Fruit fly (Drosophila melanogaster) whole organism: ENCODE measurements around the gene CG14237.
A peak's percentile ranks its signal among the peaks of the same experiment; 100 is the strongest.

ENCODE experiments used
- CG8478 ChIP-seq: fragments of >200 bp; optimal IDR thresholded peaks from 2 replicates; lab custom pipeline; 2018; ENCODE audit warnings: inconsistent platforms
- Dll ChIP-seq: fragments of >200 bp; optimal IDR thresholded peaks from 2 replicates; lab custom pipeline; 2017
- EcR ChIP-seq, 2 experiments: fragments of >200 bp; optimal IDR thresholded peaks; 2 replicates each; lab custom pipeline; 2017; ENCODE audit warnings: missing biosample characterization in 2 of 2, missing genetic modification characterization in 2 of 2, missing genetic modification reagents in 2 of 2
- pan ChIP-seq: fragments of >200 bp; optimal IDR thresholded peaks from 2 replicates; lab custom pipeline; 2017
- psq ChIP-seq: fragments of >200 bp; optimal IDR thresholded peaks from 2 replicates; lab custom pipeline; 2017
- usp ChIP-seq: fragments of >200 bp; optimal IDR thresholded peaks from 2 replicates; lab custom pipeline; 2017; ENCODE audit warnings: missing biosample characterization, missing genetic modification characterization, mixed read lengths

CG14237 gene

DNA sequence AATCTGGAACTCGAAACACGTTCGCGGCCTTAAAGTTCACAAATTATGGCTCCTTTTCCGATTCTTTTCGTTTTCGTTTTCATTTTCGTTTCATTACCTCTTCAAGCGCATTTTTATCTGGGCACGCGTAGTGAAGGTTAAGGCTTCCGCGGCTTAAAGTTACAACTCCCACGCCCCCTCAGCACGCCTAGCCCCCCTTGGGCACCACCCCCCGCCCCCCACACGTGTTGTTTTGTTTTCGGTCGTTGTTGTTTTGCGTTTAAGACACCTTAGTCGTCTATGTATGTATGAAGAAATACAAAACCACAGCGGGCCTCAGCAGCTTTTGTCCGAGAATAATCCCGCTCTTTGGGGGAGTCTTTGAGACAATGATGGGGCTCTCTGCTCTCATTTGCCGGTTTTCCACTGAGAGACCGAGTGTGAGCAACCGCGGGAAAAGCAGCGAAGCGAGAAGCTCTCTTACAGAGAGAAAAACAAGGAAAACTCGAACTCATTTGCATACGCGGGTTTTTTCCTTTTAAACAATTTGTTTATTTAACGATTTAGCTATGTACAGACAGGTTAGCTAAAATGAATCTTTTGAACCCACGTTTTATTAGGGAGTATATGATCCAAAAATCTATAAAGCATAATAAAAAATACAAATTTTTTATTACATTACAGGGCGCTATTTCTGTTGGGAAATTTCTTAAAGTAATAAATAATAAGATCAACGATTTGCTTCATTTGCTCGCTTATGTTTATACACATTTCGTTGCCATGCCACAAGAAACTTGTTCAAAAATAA is 5.7 kb downstream of the CG14237 start:
- TF ChIP-seq CG8478 (no peak), EcR (GFP tag; optimal IDR thresholded peaks at IDR 0.05; lab: Kevin White, UChicago) (no peak), pan (lab: Kevin White, UChicago) (no peak), Dll (lab: Kevin White, UChicago) (peak; percentile 15), psq (lab: Kevin White, UChicago) (no peak)

DNA sequence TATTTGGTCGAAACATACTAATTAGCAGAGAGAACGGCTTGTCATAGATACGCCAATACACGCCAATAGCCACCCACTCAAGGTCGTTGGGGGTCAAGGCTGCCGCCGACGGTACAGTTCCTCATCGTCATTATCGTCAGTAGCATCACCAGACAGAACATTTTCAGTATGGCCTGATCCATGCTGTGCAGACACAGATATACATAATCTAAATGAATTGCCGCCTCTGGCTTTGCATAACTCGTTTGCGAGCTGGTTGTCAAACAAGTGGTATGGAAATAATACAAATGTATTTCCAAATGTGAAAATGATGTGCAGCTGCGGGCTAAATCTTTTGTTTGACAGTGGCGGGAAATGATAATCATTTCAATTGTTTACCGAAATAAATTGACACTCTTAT is 6.5 kb downstream of the CG14237 start:
- TF ChIP-seq CG8478 = no peak
- no peak for TF ChIP-seq EcR (GFP tag; optimal IDR thresholded peaks at IDR 0.05; lab: Kevin White, UChicago)
- no peak for TF ChIP-seq usp (GFP tag; lab: Kevin White, UChicago)
- no peak for TF ChIP-seq Dll (lab: Kevin White, UChicago)
- no peak for TF ChIP-seq pan (lab: Kevin White, UChicago)
- TF ChIP-seq psq (lab: Kevin White, UChicago) = no peak

DNA sequence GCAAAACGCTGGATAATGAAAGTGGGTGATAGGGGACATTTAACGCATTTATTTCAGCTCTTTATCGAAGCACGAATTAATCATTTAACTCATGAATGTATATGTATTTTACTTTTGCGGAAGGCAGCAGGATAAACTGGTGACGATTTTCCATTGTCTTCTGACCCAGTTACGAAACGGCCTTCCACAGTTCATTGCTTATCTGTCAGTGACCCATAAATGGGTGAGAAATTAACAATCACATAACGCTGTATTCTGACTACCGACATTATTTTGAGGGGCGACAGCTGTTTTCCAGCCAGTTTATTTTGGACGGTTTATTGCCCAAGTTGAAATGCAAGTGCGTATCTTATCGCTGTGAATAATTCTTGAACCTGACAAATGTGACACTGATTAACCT is 6.9 kb downstream of the CG14237 start:
- TF ChIP-seq Dll (lab: Kevin White, UChicago) = no peak
- no peak for TF ChIP-seq pan (lab: Kevin White, UChicago)
- no peak for TF ChIP-seq usp (GFP tag; lab: Kevin White, UChicago)
- TF ChIP-seq psq (lab: Kevin White, UChicago) = no peak
- TF ChIP-seq EcR (GFP tag; optimal IDR thresholded peaks at IDR 0.05; lab: Kevin White, UChicago) = no peak
- no peak for TF ChIP-seq CG8478

DNA sequence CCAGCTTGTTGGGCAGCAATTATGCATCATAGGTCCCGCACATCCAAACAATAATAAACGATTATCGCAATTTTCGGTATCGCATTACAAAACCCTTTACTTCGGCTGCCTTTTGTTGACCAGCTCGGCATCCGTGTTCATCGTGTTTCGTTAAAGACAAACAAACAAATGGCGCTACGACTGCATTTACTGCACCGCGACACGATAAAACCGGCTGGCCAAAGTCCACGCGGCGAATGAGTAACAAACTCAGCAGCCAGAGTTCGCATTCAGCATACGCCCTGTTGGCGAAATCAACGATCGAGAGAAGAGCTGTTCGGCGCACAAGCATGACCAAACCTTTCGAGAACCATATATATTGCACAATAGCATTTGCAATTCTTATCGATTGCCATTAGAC is 7.7 kb downstream of the CG14237 start:
- TF ChIP-seq CG8478 = no peak
- TF ChIP-seq Dll (lab: Kevin White, UChicago) = no peak
- TF ChIP-seq pan (lab: Kevin White, UChicago) = no peak
- no peak for TF ChIP-seq usp (GFP tag; lab: Kevin White, UChicago)
- TF ChIP-seq psq (lab: Kevin White, UChicago) = no peak
- no peak for TF ChIP-seq EcR (GFP tag; optimal IDR thresholded peaks at IDR 0.05; lab: Kevin White, UChicago)

DNA sequence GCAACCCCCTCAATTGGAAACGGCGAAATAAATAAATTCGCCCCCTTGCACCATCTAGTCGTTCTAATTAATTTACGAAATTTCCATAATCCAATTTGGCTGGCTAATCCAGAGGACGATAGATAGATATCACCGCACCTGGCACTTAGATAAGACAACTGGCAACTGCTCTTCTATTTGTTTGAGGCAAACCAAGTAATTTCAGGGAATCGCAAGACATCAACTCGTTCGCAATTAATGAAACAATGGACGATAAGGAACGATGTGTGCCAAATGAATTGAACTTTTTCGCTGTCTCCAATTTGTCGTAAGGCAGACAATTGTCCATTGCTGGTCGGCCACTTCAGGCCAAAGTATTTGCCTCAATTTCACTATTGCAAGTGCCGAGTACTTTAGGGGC is 8.4 kb downstream of the CG14237 start:
- TF ChIP-seq CG8478 (no peak), usp (GFP tag; lab: Kevin White, UChicago) (no peak), Dll (lab: Kevin White, UChicago) (no peak), psq (lab: Kevin White, UChicago) (no peak), pan (lab: Kevin White, UChicago) (no peak), EcR (GFP tag; optimal IDR thresholded peaks at IDR 0.05; lab: Kevin White, UChicago) (no peak)

DNA sequence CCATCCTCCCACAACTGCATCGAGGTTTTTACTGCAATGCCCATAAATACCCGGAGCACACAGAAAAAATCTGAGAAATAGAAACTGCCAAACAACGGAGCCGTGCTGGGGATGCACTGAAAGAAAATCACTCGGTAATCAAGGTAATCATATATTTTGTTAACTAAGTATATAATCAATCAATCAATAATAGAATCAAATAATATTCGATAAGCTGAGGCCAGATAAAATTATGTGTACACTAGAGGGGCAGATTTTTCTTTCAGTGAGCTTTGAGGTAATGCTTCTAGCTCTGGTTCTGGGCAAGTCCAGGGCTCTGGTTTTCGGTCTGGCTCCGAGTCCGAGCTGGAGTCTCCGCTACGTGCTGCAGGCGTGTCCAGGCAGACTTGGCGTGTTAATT is 21.4 kb downstream of the CG14237 start:
- no peak for TF ChIP-seq Dll (lab: Kevin White, UChicago)
- no peak for TF ChIP-seq pan (lab: Kevin White, UChicago)
- TF ChIP-seq usp (GFP tag; lab: Kevin White, UChicago) = no peak
- TF ChIP-seq psq (lab: Kevin White, UChicago) = no peak
- no peak for TF ChIP-seq EcR (GFP tag; optimal IDR thresholded peaks at IDR 0.05; lab: Kevin White, UChicago)
- no peak for TF ChIP-seq CG8478

DNA sequence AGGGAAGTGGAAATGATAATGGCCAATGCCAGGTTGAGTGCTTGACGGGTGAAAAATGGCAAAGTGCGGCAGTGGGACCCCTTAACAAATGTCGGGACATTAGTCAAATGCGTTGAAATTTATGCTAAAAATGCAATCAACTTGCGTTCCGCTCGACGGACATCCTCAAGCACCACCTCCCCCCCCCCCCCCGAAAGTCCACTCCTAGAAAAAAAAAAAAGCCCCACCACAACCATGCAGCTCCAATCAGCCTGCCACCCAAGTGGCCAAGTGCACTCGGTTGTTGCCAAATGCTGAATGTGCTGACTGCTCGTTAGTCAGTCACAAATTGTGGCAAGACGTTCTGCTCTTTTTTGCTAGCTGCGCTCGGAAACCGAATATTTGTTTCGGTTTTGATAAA is 22.0 kb downstream of the CG14237 start:
- TF ChIP-seq CG8478 (no peak), usp (GFP tag; lab: Kevin White, UChicago) (no peak), psq (lab: Kevin White, UChicago) (no peak), EcR (GFP tag; optimal IDR thresholded peaks at IDR 0.05; lab: Kevin White, UChicago) (no peak), pan (lab: Kevin White, UChicago) (no peak), Dll (lab: Kevin White, UChicago) (no peak)

DNA sequence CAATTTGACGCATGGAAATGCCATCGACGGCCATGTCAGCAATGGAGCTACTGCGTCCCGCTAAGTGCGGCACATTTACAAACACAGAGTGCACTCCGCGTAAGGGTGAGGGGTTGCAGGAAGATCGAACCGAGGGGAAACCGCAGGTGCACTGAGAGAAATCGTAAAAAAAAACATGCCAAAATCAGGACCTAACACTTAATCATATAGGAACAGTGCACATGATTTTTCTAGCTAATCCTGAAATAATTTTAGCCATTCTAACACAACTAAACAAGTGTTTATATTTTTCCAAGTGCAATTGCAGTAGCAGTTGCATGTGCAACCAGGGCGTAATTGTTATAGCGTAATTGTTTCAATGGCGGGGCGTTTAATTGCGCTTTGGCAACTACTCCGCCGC is 22.5 kb downstream of the CG14237 start:
- no peak for TF ChIP-seq CG8478
- TF ChIP-seq pan (lab: Kevin White, UChicago) = no peak
- TF ChIP-seq psq (lab: Kevin White, UChicago) = no peak
- TF ChIP-seq Dll (lab: Kevin White, UChicago) = no peak
- TF ChIP-seq usp (GFP tag; lab: Kevin White, UChicago) = no peak
- TF ChIP-seq EcR (GFP tag; optimal IDR thresholded peaks at IDR 0.05; lab: Kevin White, UChicago) = no peak

DNA sequence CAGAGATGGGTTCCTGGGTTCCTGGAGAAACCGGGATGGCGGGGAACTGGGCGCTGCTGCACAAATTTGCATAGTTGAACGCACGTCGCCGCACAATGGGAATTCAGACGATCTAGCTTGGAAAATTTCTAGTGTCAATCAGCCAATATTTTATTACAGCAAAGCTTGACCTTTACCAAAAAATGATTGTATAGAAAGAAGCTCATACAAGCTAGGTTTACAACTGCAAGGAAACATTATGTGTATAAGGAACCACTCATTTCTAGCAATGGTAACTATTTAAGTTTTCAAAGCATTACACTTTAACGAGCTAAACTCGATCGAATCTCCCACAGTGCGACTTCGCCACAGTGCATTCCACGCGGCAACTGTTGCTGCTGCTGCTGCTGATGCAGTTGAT is 23.7 kb downstream of the CG14237 start:
- no peak for TF ChIP-seq pan (lab: Kevin White, UChicago)
- TF ChIP-seq usp (GFP tag; lab: Kevin White, UChicago) = no peak
- TF ChIP-seq Dll (lab: Kevin White, UChicago) = no peak
- TF ChIP-seq psq (lab: Kevin White, UChicago) = no peak
- TF ChIP-seq EcR (GFP tag; optimal IDR thresholded peaks at IDR 0.05; lab: Kevin White, UChicago) = no peak
- TF ChIP-seq CG8478 = no peak

DNA sequence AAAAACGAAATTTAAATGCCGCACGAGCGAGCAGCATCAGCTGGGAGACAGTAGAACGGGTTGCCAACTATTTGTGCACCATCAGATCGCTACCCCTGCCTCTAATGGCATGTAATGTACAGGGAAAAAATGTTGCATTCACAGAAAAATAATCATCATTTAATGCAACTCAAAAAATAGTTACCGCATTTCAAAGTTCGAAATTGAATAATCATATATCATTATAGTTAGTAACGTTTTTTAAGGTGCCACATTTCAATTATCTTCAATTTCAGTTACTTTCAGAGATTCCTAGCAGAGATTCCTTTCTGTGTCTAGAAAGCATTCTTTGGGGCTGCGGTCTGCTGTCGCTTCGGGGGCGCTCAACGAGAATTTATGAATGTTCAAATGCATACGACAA is 24.6 kb downstream of the CG14237 start:
- no peak for TF ChIP-seq psq (lab: Kevin White, UChicago)
- no peak for TF ChIP-seq pan (lab: Kevin White, UChicago)
- no peak for TF ChIP-seq Dll (lab: Kevin White, UChicago)
- TF ChIP-seq CG8478 = no peak
- no peak for TF ChIP-seq usp (GFP tag; lab: Kevin White, UChicago)
- no peak for TF ChIP-seq EcR (GFP tag; optimal IDR thresholded peaks at IDR 0.05; lab: Kevin White, UChicago)

DNA sequence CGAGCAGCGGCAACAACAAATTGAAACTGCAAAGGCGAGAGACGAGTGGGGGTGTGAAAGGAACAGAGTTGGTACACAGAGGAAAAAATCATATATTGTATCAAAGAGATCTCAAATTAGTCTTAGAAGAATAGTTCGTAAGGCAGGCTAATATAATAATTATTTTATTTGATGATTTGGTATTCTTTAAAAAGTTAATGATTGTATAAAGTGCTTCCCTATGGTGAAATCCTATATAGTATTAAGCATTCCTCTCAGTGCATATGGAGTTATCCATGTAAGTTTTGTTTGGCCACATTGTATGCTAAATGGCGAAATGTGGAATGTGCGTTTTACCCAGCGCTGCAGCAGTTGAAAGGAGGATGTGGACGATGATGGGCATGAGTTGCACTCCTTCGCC is 27.0 kb downstream of the CG14237 start:
- no peak for TF ChIP-seq CG8478
- TF ChIP-seq EcR (GFP tag; optimal IDR thresholded peaks at IDR 0.05; lab: Kevin White, UChicago) = no peak
- no peak for TF ChIP-seq Dll (lab: Kevin White, UChicago)
- no peak for TF ChIP-seq pan (lab: Kevin White, UChicago)
- TF ChIP-seq psq (lab: Kevin White, UChicago) = no peak
- no peak for TF ChIP-seq usp (GFP tag; lab: Kevin White, UChicago)

DNA sequence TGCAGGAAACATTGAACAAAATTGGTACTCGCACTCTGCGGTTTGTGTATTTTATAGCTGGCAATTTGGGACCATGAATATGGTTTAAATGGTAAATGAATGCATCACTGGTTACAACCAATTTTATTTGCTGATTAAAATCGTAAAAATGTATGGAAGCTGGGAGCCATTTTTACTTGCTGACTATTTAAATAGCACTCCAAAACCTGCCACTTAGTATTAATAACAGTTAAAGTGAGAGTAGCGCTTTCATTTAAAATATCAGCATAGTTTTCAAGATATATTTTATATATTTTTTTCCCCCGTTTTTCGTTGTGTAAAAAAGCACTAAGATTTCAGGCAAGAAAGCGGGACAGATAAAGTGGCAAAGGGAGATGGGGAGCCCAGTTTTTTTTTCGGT is 27.8 kb downstream of the CG14237 start:
- TF ChIP-seq pan (lab: Kevin White, UChicago) (no peak), psq (lab: Kevin White, UChicago) (no peak), CG8478 (no peak), EcR (GFP tag; optimal IDR thresholded peaks at IDR 0.05; lab: Kevin White, UChicago) (no peak), usp (GFP tag; lab: Kevin White, UChicago) (no peak), Dll (lab: Kevin White, UChicago) (no peak)
